Fruit fly (Drosophila melanogaster) whole organism, embryonic: ENCODE results near the gene CG13376.

Source experiments
- Bdp1 ChIP-seq: fragments of 200-800 bp; sonication (Bioruptor generic); optimal IDR thresholded peaks from 3 replicates; lab custom pipeline; 2016; ENCODE audit warnings: missing biosample characterization, missing genetic modification characterization
- CG10147 ChIP-seq: fragments of 200-800 bp; sonication (Bioruptor generic); optimal IDR thresholded peaks from 2 replicates; lab custom pipeline; 2019; ENCODE audit warnings: missing biosample characterization, mild to moderate bottlenecking, missing genetic modification characterization, moderate library complexity
- CG10543 ChIP-seq: fragments of 200-800 bp; sonication (Bioruptor generic); optimal IDR thresholded peaks from 3 replicates; lab custom pipeline; 2017; ENCODE audit warnings: missing biosample characterization, mild to moderate bottlenecking, missing genetic modification characterization, moderate library complexity
- CG11093 ChIP-seq: fragments of 200-800 bp; sonication (Bioruptor generic); IDR thresholded peaks from 3 replicates; pipeline ENCODE4 v1.3.6; 2022; ENCODE audit warnings: missing biosample characterization, missing genetic modification characterization
- CG12659 ChIP-seq: fragments of 200-800 bp; sonication (Bioruptor generic); optimal IDR thresholded peaks from 3 replicates; lab custom pipeline; 2017; ENCODE audit warnings: mild to moderate bottlenecking, missing biosample characterization, missing genetic modification reagents, missing genetic modification characterization
- CG15011 ChIP-seq: fragments of 200-800 bp; sonication (Bioruptor generic); optimal IDR thresholded peaks from 3 replicates; lab custom pipeline; 2018; ENCODE audit warnings: missing biosample characterization, mild to moderate bottlenecking, missing genetic modification characterization
- CG16813 ChIP-seq: fragments of 200-800 bp; sonication (Bioruptor generic); IDR thresholded peaks from 3 replicates; pipeline ENCODE4 v1.3.6; 2022; ENCODE audit warnings: missing biosample characterization, missing genetic modification characterization; ENCODE audit not compliant: partially characterized antibody
- CG17361 ChIP-seq: fragments of 200-800 bp; sonication (Bioruptor generic); IDR thresholded peaks from 3 replicates; pipeline ENCODE4 v1.3.6; 2022; ENCODE audit warnings: missing biosample characterization, missing genetic modification characterization
- CG17568 ChIP-seq: fragments of 200-800 bp; sonication (Bioruptor generic); optimal IDR thresholded peaks from 2 replicates; lab custom pipeline; 2018; ENCODE audit warnings: missing biosample characterization, mild to moderate bottlenecking, missing genetic modification characterization, moderate library complexity
- CG1832 ChIP-seq: fragments of 200-800 bp; sonication (Bioruptor generic); optimal IDR thresholded peaks from 2 replicates; lab custom pipeline; 2017; ENCODE audit warnings: missing biosample characterization, mild to moderate bottlenecking, missing genetic modification characterization, inconsistent platforms
- CG18619 ChIP-seq: fragments of 200-800 bp; sonication (Bioruptor generic); optimal IDR thresholded peaks from 3 replicates; lab custom pipeline; 2017; ENCODE audit warnings: missing biosample characterization, mild to moderate bottlenecking, missing genetic modification characterization
- CG18764 ChIP-seq: fragments of 200-800 bp; sonication (Bioruptor generic); optimal IDR thresholded peaks from 3 replicates; lab custom pipeline; 2016; ENCODE audit warnings: missing biosample characterization, missing genetic modification characterization
- CG2678 ChIP-seq: fragments of 200-800 bp; sonication (Bioruptor generic); optimal IDR thresholded peaks from 3 replicates; lab custom pipeline; 2019; ENCODE audit warnings: missing biosample characterization, mild to moderate bottlenecking, missing genetic modification characterization, moderate library complexity
- CG4730 ChIP-seq: fragments of 200-800 bp; sonication (Bioruptor generic); IDR thresholded peaks from 2 replicates; pipeline ENCODE4 v1.3.6; 2022; ENCODE audit warnings: missing biosample characterization, missing genetic modification characterization
- CG5180 ChIP-seq: fragments of 200-800 bp; sonication (Bioruptor generic); optimal IDR thresholded peaks from 3 replicates; lab custom pipeline; 2017; ENCODE audit warnings: missing biosample characterization, missing genetic modification characterization, mild to moderate bottlenecking, moderate library complexity, missing genetic modification reagents
- CG8924 ChIP-seq: fragments of 200-800 bp; optimal IDR thresholded peaks from 3 replicates; lab custom pipeline; 2019; ENCODE audit warnings: missing biosample characterization, mild to moderate bottlenecking, missing genetic modification characterization, moderate library complexity
- CG9437 ChIP-seq: fragments of 200-800 bp; sonication (Bioruptor generic); optimal IDR thresholded peaks from 2 replicates; lab custom pipeline; 2018; ENCODE audit warnings: missing biosample characterization, mild to moderate bottlenecking, missing genetic modification characterization
- CG9609 ChIP-seq: fragments of 200-800 bp; sonication (Bioruptor generic); optimal IDR thresholded peaks from 3 replicates; lab custom pipeline; 2016; ENCODE audit warnings: missing biosample characterization, missing genetic modification characterization
- CkIIα-i1 ChIP-seq: fragments of 200-800 bp; sonication (Bioruptor generic); IDR thresholded peaks from 2 replicates; pipeline ENCODE4 v1.3.6; 2022; ENCODE audit warnings: missing biosample characterization, missing genetic modification characterization
- Elba2 ChIP-seq: fragments of 200-800 bp; sonication (Bioruptor generic); optimal IDR thresholded peaks from 3 replicates; lab custom pipeline; 2016; ENCODE audit warnings: missing biosample characterization, missing genetic modification characterization
- Hey ChIP-seq: fragments of 200-800 bp; sonication (Bioruptor generic); optimal IDR thresholded peaks from 3 replicates; lab custom pipeline; 2018; ENCODE audit warnings: missing biosample characterization, mild to moderate bottlenecking, missing genetic modification characterization
- HmgD ChIP-seq: fragments of 200-800 bp; sonication (Bioruptor generic); optimal IDR thresholded peaks from 3 replicates; lab custom pipeline; 2016; ENCODE audit warnings: missing biosample characterization, missing genetic modification characterization
- Hmr ChIP-seq: fragments of 200-800 bp; sonication (Bioruptor generic); optimal IDR thresholded peaks from 3 replicates; lab custom pipeline; 2017; ENCODE audit warnings: mild to moderate bottlenecking, missing biosample characterization, missing genetic modification reagents, missing genetic modification characterization
- Meics ChIP-seq: fragments of 200-800 bp; sonication (Bioruptor generic); optimal IDR thresholded peaks from 2 replicates; lab custom pipeline; 2017; ENCODE audit warnings: missing biosample characterization, mild to moderate bottlenecking, missing genetic modification characterization
- Poxn ChIP-seq: fragments of 200-800 bp; sonication (Bioruptor generic); IDR thresholded peaks from 2 replicates; pipeline ENCODE4 v1.3.6; 2022; ENCODE audit warnings: missing biosample characterization, missing genetic modification characterization
- Vsx1 ChIP-seq: fragments of 200-800 bp; sonication (Bioruptor generic); optimal IDR thresholded peaks from 2 replicates; lab custom pipeline; 2017; ENCODE audit warnings: missing biosample characterization, mild to moderate bottlenecking, missing genetic modification characterization, missing genetic modification reagents
- ac ChIP-seq: fragments of 200-800 bp; sonication (Bioruptor generic); optimal IDR thresholded peaks from 3 replicates; lab custom pipeline; 2017; ENCODE audit warnings: missing biosample characterization, mild to moderate bottlenecking, missing genetic modification characterization
- dmrt99B ChIP-seq: fragments of 200-800 bp; sonication (Bioruptor generic); optimal IDR thresholded peaks from 2 replicates; lab custom pipeline; 2018; ENCODE audit warnings: missing biosample characterization, mild to moderate bottlenecking, missing genetic modification characterization, moderate library complexity
- emc ChIP-seq: fragments of 200-800 bp; sonication (Bioruptor generic); optimal IDR thresholded peaks from 2 replicates; lab custom pipeline; 2016; ENCODE audit warnings: missing biosample characterization, missing genetic modification characterization
- ems ChIP-seq: fragments of 200-800 bp; sonication (Bioruptor generic); optimal IDR thresholded peaks from 3 replicates; lab custom pipeline; 2016; ENCODE audit warnings: missing biosample characterization, missing genetic modification characterization
- esg ChIP-seq: fragments of 200-800 bp; sonication (Bioruptor generic); conservative IDR thresholded peaks from 2 replicates; pipeline ENCODE4 v1.3.6; 2022; ENCODE audit warnings: missing biosample characterization, missing genetic modification characterization
- eyg ChIP-seq: fragments of 200-800 bp; sonication (Bioruptor generic); optimal IDR thresholded peaks from 3 replicates; lab custom pipeline; 2016; ENCODE audit warnings: missing biosample characterization, missing genetic modification characterization
- ftz-f1 ChIP-seq: fragments of 200-800 bp; sonication (Bioruptor generic); optimal IDR thresholded peaks from 2 replicates; lab custom pipeline; 2016; ENCODE audit warnings: missing biosample characterization, missing genetic modification characterization
- ham ChIP-seq: fragments of 200-800 bp; sonication (Bioruptor generic); IDR thresholded peaks from 2 replicates; pipeline ENCODE4 v1.3.6; 2022; ENCODE audit warnings: missing biosample characterization, missing genetic modification characterization
- lmd ChIP-seq: fragments of 200-800 bp; sonication (Bioruptor generic); IDR thresholded peaks from 2 replicates; pipeline ENCODE4 v1.3.6; 2022; ENCODE audit warnings: missing biosample characterization, missing genetic modification characterization
- nerfin-2 ChIP-seq: fragments of 200-800 bp; sonication (Bioruptor generic); IDR thresholded peaks from 2 replicates; pipeline ENCODE4 v1.3.6; 2022; ENCODE audit warnings: missing biosample characterization, missing genetic modification characterization; ENCODE audit not compliant: partially characterized antibody
- oc ChIP-seq: fragments of 200-800 bp; sonication (Bioruptor generic); optimal IDR thresholded peaks from 2 replicates; lab custom pipeline; 2018; ENCODE audit warnings: missing biosample characterization, mild to moderate bottlenecking, missing genetic modification characterization, moderate library complexity
- pnt ChIP-seq: fragments of 200-800 bp; sonication (Bioruptor generic); optimal IDR thresholded peaks from 3 replicates; lab custom pipeline; 2016; ENCODE audit warnings: missing biosample characterization, missing genetic modification characterization
- psq ChIP-seq: fragments of 200-800 bp; sonication (Bioruptor generic); optimal IDR thresholded peaks from 2 replicates; lab custom pipeline; 2017; ENCODE audit warnings: missing biosample characterization, missing genetic modification characterization
- pzg ChIP-seq: fragments of 200-800 bp; sonication (Bioruptor generic); optimal IDR thresholded peaks from 3 replicates; lab custom pipeline; 2018; ENCODE audit warnings: missing biosample characterization, mild to moderate bottlenecking, missing genetic modification characterization, moderate library complexity
- ro ChIP-seq: fragments of 200-800 bp; sonication (Bioruptor generic); IDR thresholded peaks from 2 replicates; pipeline ENCODE4 v1.3.6; 2022; ENCODE audit warnings: missing biosample characterization, missing genetic modification characterization
- sob ChIP-seq: fragments of 200-800 bp; sonication (Bioruptor generic); IDR thresholded peaks from 2 replicates; pipeline ENCODE4 v1.3.6; 2022; ENCODE audit warnings: missing biosample characterization, missing genetic modification characterization
- ssp ChIP-seq: fragments of 200-800 bp; sonication (Bioruptor generic); IDR thresholded peaks from 2 replicates; pipeline ENCODE4 v1.3.6; 2022; ENCODE audit warnings: missing biosample characterization, missing genetic modification characterization
- stwl ChIP-seq: fragments of 200-800 bp; sonication (Bioruptor generic); optimal IDR thresholded peaks from 3 replicates; lab custom pipeline; 2018; ENCODE audit warnings: missing biosample characterization, mild to moderate bottlenecking, missing genetic modification characterization, moderate library complexity
- tio ChIP-seq: fragments of 200-800 bp; sonication (Bioruptor generic); optimal IDR thresholded peaks from 2 replicates; lab custom pipeline; 2017; ENCODE audit warnings: missing biosample characterization, missing genetic modification characterization, inconsistent platforms
- tna ChIP-seq: fragments of 200-800 bp; sonication (Bioruptor generic); IDR thresholded peaks from 2 replicates; pipeline ENCODE4 v1.3.6; 2022; ENCODE audit warnings: missing biosample characterization, missing genetic modification characterization; ENCODE audit not compliant: partially characterized antibody
- trem ChIP-seq: fragments of 200-800 bp; optimal IDR thresholded peaks from 3 replicates; lab custom pipeline; 2019; ENCODE audit warnings: missing biosample characterization, mild to moderate bottlenecking, missing genetic modification characterization, moderate library complexity
- trh ChIP-seq: fragments of 200-800 bp; sonication (Bioruptor generic); optimal IDR thresholded peaks from 2 replicates; lab custom pipeline; 2016; ENCODE audit warnings: missing biosample characterization, missing genetic modification characterization
- z ChIP-seq: fragments of 200-800 bp; sonication (Bioruptor generic); IDR thresholded peaks from 3 replicates; pipeline ENCODE4 v1.3.6; 2022; ENCODE audit warnings: missing biosample characterization, missing genetic modification characterization
- zfh1 ChIP-seq: fragments of 200-800 bp; sonication (Bioruptor generic); IDR thresholded peaks from 3 replicates; pipeline ENCODE4 v1.3.6; 2022; ENCODE audit warnings: missing biosample characterization, missing genetic modification characterization

CG13376 gene

DNA sequence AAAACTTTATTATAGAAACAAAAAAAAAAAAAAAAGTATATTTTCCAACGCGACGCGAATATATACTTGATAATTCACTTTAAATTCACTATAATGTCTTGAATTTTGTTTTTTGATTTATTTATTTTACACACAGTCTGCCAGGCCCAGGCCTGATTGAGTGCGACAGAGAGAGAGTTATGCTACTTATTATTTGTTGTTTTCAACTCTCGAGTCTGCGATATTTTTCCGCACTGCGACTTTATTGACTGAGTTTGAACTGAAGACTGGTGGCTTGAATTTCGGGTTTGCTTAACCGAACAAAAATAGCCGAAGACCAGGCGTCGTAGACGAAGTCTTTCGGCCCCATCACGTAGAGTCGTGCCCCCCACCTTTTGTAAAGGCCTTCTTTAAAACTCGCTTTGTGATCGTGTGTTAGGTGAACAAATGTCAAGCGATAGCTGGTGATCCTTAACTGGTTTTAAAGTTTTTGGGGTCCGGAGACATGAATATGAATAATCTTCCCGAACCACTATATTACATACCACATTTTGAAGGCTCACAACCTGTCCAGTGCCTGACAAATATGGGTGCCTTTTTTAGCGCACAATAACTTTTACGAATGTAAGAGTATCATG lies 3.0 kb downstream of the CG13376 start, which contains the start of gene CG13377 (continued):
- peak; percentile 8 for TF ChIP-seq CG12659 (GFP tag; lab: Kevin White, UChicago)
- TF ChIP-seq ssp (GFP tag; lab: Robert Waterston, UW): no peak
- TF ChIP-seq z (GFP tag; lab: Robert Waterston, UW): no peak
- TF ChIP-seq tio (GFP tag; lab: Kevin White, UChicago): no peak
- no peak for TF ChIP-seq Hmr (GFP tag; lab: Kevin White, UChicago)
- no peak for TF ChIP-seq Hey (tag; lab: Kevin White, UChicago)
- TF ChIP-seq lmd (GFP tag; lab: Robert Waterston, UW): no peak; the same call in 1 of the 2 replicates
- TF ChIP-seq zfh1: 0 out of 3 replicates have a peak, but pooled peaks have one; percentile 17
- TF ChIP-seq stwl (tag; lab: Kevin White, UChicago): no peak
- no peak for TF ChIP-seq ems (GFP tag; lab: Kevin White, UChicago)
- no peak for TF ChIP-seq CG18619
- no peak for TF ChIP-seq emc
- peak; percentile 29 for TF ChIP-seq dmrt99B (tag; lab: Kevin White, UChicago)
- TF ChIP-seq pnt: no peak
- no peak for TF ChIP-seq CG5180 (GFP tag; lab: Kevin White, UChicago)
- TF ChIP-seq trh (GFP tag; lab: Kevin White, UChicago): no peak
- TF ChIP-seq psq: no peak
- TF ChIP-seq eyg (GFP tag; lab: Kevin White, UChicago): no peak
- TF ChIP-seq CG10147 (GFP tag; lab: Kevin White, UChicago): no peak
- TF ChIP-seq oc: no peak
- TF ChIP-seq ac (GFP tag; lab: Kevin White, UChicago): no peak
- TF ChIP-seq CG4730: 0 out of 2 replicates have a peak, but pooled peaks have one; percentile 23
- TF ChIP-seq CkIIα-i1 (GFP tag; lab: Robert Waterston, UW): no peak
- peak; percentile 38 for TF ChIP-seq CG8924 (tag; lab: Kevin White, UChicago)
- TF ChIP-seq ham (GFP tag; lab: Robert Waterston, UW): no peak
- TF ChIP-seq Poxn (GFP tag; lab: Robert Waterston, UW): no peak
- no peak for TF ChIP-seq Elba2 (GFP tag; lab: Kevin White, UChicago)
- no peak for TF ChIP-seq CG16813
- TF ChIP-seq HmgD: no peak
- no peak for TF ChIP-seq CG11093 (GFP tag; lab: Robert Waterston, UW)
- TF ChIP-seq nerfin-2 (GFP tag; lab: Robert Waterston, UW): no peak
- 0 out of 2 replicates have a peak, but pooled peaks have one; percentile 24 for TF ChIP-seq sob (GFP tag; lab: Robert Waterston, UW)
- TF ChIP-seq ftz-f1: no peak
- peak; percentile 27; the same call in 1 of the 2 replicates for TF ChIP-seq esg (GFP tag; lab: Robert Waterston, UW)
- TF ChIP-seq CG1832 (GFP tag; lab: Kevin White, UChicago): no peak
- no peak for TF ChIP-seq CG15011 (GFP tag; lab: Kevin White, UChicago)
- TF ChIP-seq Meics: peak; percentile 26
- no peak for TF ChIP-seq Bdp1 (GFP tag; lab: Kevin White, UChicago)
- no peak for TF ChIP-seq trem (tag; lab: Kevin White, UChicago)
- TF ChIP-seq CG9609 (GFP tag; lab: Kevin White, UChicago): no peak
- TF ChIP-seq CG9437 (GFP tag; lab: Kevin White, UChicago): no peak
- TF ChIP-seq CG10543 (GFP tag; lab: Kevin White, UChicago): peak; percentile 43
- TF ChIP-seq Vsx1 (GFP tag; lab: Kevin White, UChicago): peak; percentile 32
- no peak for TF ChIP-seq CG17361
- no peak for TF ChIP-seq CG18764 (GFP tag; lab: Kevin White, UChicago)
- no peak for TF ChIP-seq CG2678 (tag; lab: Kevin White, UChicago)
- TF ChIP-seq pzg (GFP tag; lab: Kevin White, UChicago): no peak
- no peak for TF ChIP-seq ro
- peak; percentile 1 for TF ChIP-seq CG17568
- no peak for TF ChIP-seq tna
